Fruit fly (Drosophila melanogaster) S2 (cell line): ENCODE data around the gene ome.

ENCODE experiments used
- CG8478 ChIP-seq: fragments of >200 bp; optimal IDR thresholded peaks from 2 replicates; lab custom pipeline; 2018
- CTCF ChIP-seq, 2 experiments: fragments of >200 bp; optimal IDR thresholded peaks; 2 replicates each; lab custom pipeline; 2018

The ome gene

dm6 chr3L:14641969-14642485 lies 30.6 kb upstream of the ome start:
- TF ChIP-seq CTCF (optimal IDR thresholded peaks at IDR 0.05; lab: Kevin White, UChicago) (no peak), CG8478 (lab: Kevin White, UChicago) (no peak)

dm6 chr3L:14642820-14643219 lies 29.8 kb upstream of the ome start:
- TF ChIP-seq CG8478 (lab: Kevin White, UChicago), result no peak
- TF ChIP-seq CTCF (optimal IDR thresholded peaks at IDR 0.05; lab: Kevin White, UChicago), result no peak

- TF ChIP-seq CG8478 (lab: Kevin White, UChicago) (no peak), CTCF (optimal IDR thresholded peaks at IDR 0.05; lab: Kevin White, UChicago) (no peak)
Observed at dm6 chr3L:14643692-14644091, 28.9 kb upstream of the ome start.

- TF ChIP-seq CTCF (optimal IDR thresholded peaks at IDR 0.05; lab: Kevin White, UChicago), result no peak
- TF ChIP-seq CG8478 (lab: Kevin White, UChicago), result no peak
Observed at dm6 chr3L:14645120-14645519, 27.5 kb upstream of the ome start.

dm6 chr3L:14645934-14646333 lies 26.7 kb upstream of the ome start:
- no peak for TF ChIP-seq CG8478 (lab: Kevin White, UChicago)
- TF ChIP-seq CTCF (optimal IDR thresholded peaks at IDR 0.05; lab: Kevin White, UChicago), result no peak

- TF ChIP-seq CTCF (optimal IDR thresholded peaks at IDR 0.05; lab: Kevin White, UChicago), result no peak
- no peak for TF ChIP-seq CG8478 (lab: Kevin White, UChicago)
Observed at dm6 chr3L:14647210-14647869, 25.3 kb upstream of the ome start.

- TF ChIP-seq CTCF (optimal IDR thresholded peaks at IDR 0.05; lab: Kevin White, UChicago), result no peak
- TF ChIP-seq CG8478 (lab: Kevin White, UChicago), result no peak
Observed at dm6 chr3L:14648922-14649321, 23.7 kb upstream of the ome start.

- no peak for TF ChIP-seq CG8478 (lab: Kevin White, UChicago)
- no peak for TF ChIP-seq CTCF (optimal IDR thresholded peaks at IDR 0.05; lab: Kevin White, UChicago)
Observed at dm6 chr3L:14650348-14650747, 22.3 kb upstream of the ome start.

dm6 chr3L:14652554-14652953 lies 20.1 kb upstream of the ome start:
- no peak for TF ChIP-seq CG8478 (lab: Kevin White, UChicago)
- TF ChIP-seq CTCF (optimal IDR thresholded peaks at IDR 0.05; lab: Kevin White, UChicago), result no peak

dm6 chr3L:14654737-14655136 lies 17.9 kb upstream of the ome start:
- TF ChIP-seq CTCF (optimal IDR thresholded peaks at IDR 0.05; lab: Kevin White, UChicago) (no peak), CG8478 (lab: Kevin White, UChicago) (no peak)

dm6 chr3L:14655178-14655577 lies 17.5 kb upstream of the ome start:
- TF ChIP-seq CG8478 (lab: Kevin White, UChicago) (no peak), CTCF (optimal IDR thresholded peaks at IDR 0.05; lab: Kevin White, UChicago) (no peak)

- TF ChIP-seq CG8478 (lab: Kevin White, UChicago) (no peak), CTCF (optimal IDR thresholded peaks at IDR 0.05; lab: Kevin White, UChicago) (no peak)
Observed at dm6 chr3L:14655681-14656080, 17.0 kb upstream of the ome start.

- no peak for TF ChIP-seq CG8478 (lab: Kevin White, UChicago)
Observed at dm6 chr3L:14657485-14658054, 15.1 kb upstream of the ome start.

- TF ChIP-seq CTCF (optimal IDR thresholded peaks at IDR 0.05; lab: Kevin White, UChicago) (no peak), CG8478 (lab: Kevin White, UChicago) (no peak)
Observed at dm6 chr3L:14659954-14660907, 12.4 kb upstream of the ome start.
